Worm (Caenorhabditis elegans) whole organism, early embryonic: ENCODE data around the gene W08F4.1.

ENCODE experiments used
- aly-1 ChIP-seq: sonication (generic microtip); optimal IDR thresholded peaks from 2 replicates; lab custom pipeline; 2016; ENCODE audit warnings: missing genetic modification characterization, missing compliant biosample characterization
- ama-1 ChIP-seq: fragments of 150-350 bp; optimal IDR thresholded peaks from 2 replicates; lab custom pipeline; 2014
- ceh-36 ChIP-seq: sonication (generic microtip); optimal IDR thresholded peaks from 2 replicates; lab custom pipeline; 2016; ENCODE audit warnings: missing genetic modification characterization, inconsistent platforms, missing compliant biosample characterization
- flt-1 ChIP-seq: fragments of 200-800 bp; sonication (Bioruptor generic); IDR thresholded peaks from 2 replicates; pipeline ENCODE4 v1.3.6; 2022; ENCODE audit warnings: missing genetic modification characterization, missing compliant biosample characterization
- hmg-4 ChIP-seq: fragments of 200-800 bp; sonication (Bioruptor generic); optimal IDR thresholded peaks from 2 replicates; lab custom pipeline; 2018; ENCODE audit warnings: mild to moderate bottlenecking, missing genetic modification characterization, missing compliant biosample characterization
- pes-1 ChIP-seq: fragments of 200-800 bp; sonication (Bioruptor generic); IDR thresholded peaks from 2 replicates; pipeline ENCODE4 v1.3.6; 2022; ENCODE audit warnings: missing genetic modification reagents, missing genetic modification characterization, missing compliant biosample characterization
- tbx-11 ChIP-seq: fragments of 200-800 bp; sonication (Bioruptor generic); IDR thresholded peaks from 2 replicates; pipeline ENCODE4 v1.3.6; 2022; ENCODE audit warnings: missing genetic modification characterization, missing compliant biosample characterization
- tbx-37 ChIP-seq: fragments of 200-800 bp; sonication (Bioruptor generic); conservative IDR thresholded peaks from 2 replicates; pipeline ENCODE4 v1.3.6; 2022; ENCODE audit warnings: missing genetic modification reagents, missing genetic modification characterization, missing compliant biosample characterization

ce11 chrII:633984-634383 lies 40.7 kb downstream of the W08F4.1 start, which contains the start of gene T04B8.1:
- TF ChIP-seq pes-1 = no peak
- no peak for TF ChIP-seq tbx-11
- TF ChIP-seq ama-1 (lab: Kevin White, UChicago) = no peak
- no peak for TF ChIP-seq aly-1 (tag; lab: Kevin White, UChicago)
- no peak for TF ChIP-seq hmg-4 (GFP tag; lab: Kevin White, UChicago)
- no peak for TF ChIP-seq flt-1 (GFP tag; lab: Robert Waterston, UW)
- TF ChIP-seq tbx-37 (GFP tag; lab: Robert Waterston, UW) = no peak
- TF ChIP-seq ceh-36 (tag; lab: Kevin White, UChicago) = no peak
